Worm (Caenorhabditis elegans) whole organism, L4 larva: ENCODE measurements around the gene T11F9.10.

Source experiments
- F10B5.3 ChIP-seq: sonication (generic microtip); optimal IDR thresholded peaks from 2 replicates; lab custom pipeline; 2016; ENCODE audit warnings: mild to moderate bottlenecking, missing genetic modification characterization, missing compliant biosample characterization
- F37D6.2 ChIP-seq: sonication (generic microtip); optimal IDR thresholded peaks from 2 replicates; lab custom pipeline; 2016; ENCODE audit warnings: mild to moderate bottlenecking, missing genetic modification characterization, missing compliant biosample characterization
- Y48G9A.11 ChIP-seq: fragments of 200-800 bp; sonication (Bioruptor generic); IDR thresholded peaks from 2 replicates; pipeline ENCODE4 v1.3.6; 2022; ENCODE audit warnings: missing genetic modification reagents, missing genetic modification characterization, missing compliant biosample characterization
- Y75B8A.6 ChIP-seq: fragments of 200-800 bp; sonication (Bioruptor generic); IDR thresholded peaks from 2 replicates; pipeline ENCODE4 v1.3.6; 2022; ENCODE audit warnings: missing genetic modification reagents, missing genetic modification characterization, missing compliant biosample characterization
- ama-1 ChIP-seq: fragments of 150-350 bp; optimal IDR thresholded peaks from 2 replicates; lab custom pipeline; 2014; ENCODE audit warnings: inconsistent platforms, mixed read lengths
- fkh-10 ChIP-seq: fragments of 150-350 bp; optimal IDR thresholded peaks from 2 replicates; lab custom pipeline; 2014; ENCODE audit warnings: missing biosample characterization, missing genetic modification reagents, missing genetic modification characterization
- jun-1 ChIP-seq: fragments of 150-350 bp; optimal IDR thresholded peaks from 2 replicates; lab custom pipeline; 2014; ENCODE audit warnings: missing biosample characterization, missing genetic modification reagents, missing genetic modification characterization
- lin-13 ChIP-seq: fragments of 150-350 bp; optimal IDR thresholded peaks from 2 replicates; lab custom pipeline; 2014; ENCODE audit warnings: missing biosample characterization, missing genetic modification reagents, missing genetic modification characterization
- lin-15B ChIP-seq: fragments of 150-350 bp; sonication (generic microtip); optimal IDR thresholded peaks from 3 replicates; lab custom pipeline; 2014; ENCODE audit warnings: missing biosample characterization, missing genetic modification characterization
- mep-1 ChIP-seq: fragments of 150-350 bp; sonication (generic microtip); optimal IDR thresholded peaks from 3 replicates; lab custom pipeline; 2014; ENCODE audit warnings: missing biosample characterization, missing genetic modification characterization
- nhr-42 ChIP-seq: fragments of 200-800 bp; sonication (Bioruptor generic); IDR thresholded peaks from 2 replicates; pipeline ENCODE4 v1.3.6; 2022; ENCODE audit warnings: missing genetic modification characterization, missing compliant biosample characterization
- rbr-2 ChIP-seq: sonication (generic microtip); optimal IDR thresholded peaks from 2 replicates; lab custom pipeline; 2016; ENCODE audit warnings: missing genotype, missing genetic modification characterization, missing compliant biosample characterization
- unc-62 ChIP-seq, 3 experiments: fragments of 150-350 bp in 1 of 3; sonication (generic microtip); optimal IDR thresholded peaks in 2 of 3; peaks in 1 of 3; 1 replicate in 1 of 3; 2 replicates in 2 of 3; lab custom pipeline; 2014 to 2017; ENCODE audit warnings: missing biosample characterization in 3 of 3, missing genetic modification characterization in 3 of 3, missing genetic modification reagents in 3 of 3, missing genotype in 1 of 3
- vab-7 ChIP-seq: fragments of 200-800 bp; sonication (Bioruptor generic); IDR thresholded peaks from 2 replicates; pipeline ENCODE4 v1.3.6; 2022; ENCODE audit warnings: missing genetic modification reagents, missing genetic modification characterization, missing compliant biosample characterization

- TF ChIP-seq rbr-2 (tag; lab: Kevin White, UChicago) (no peak), F10B5.3 (tag; lab: Kevin White, UChicago) (no peak), lin-15B (tag; lab: Kevin White, UChicago) (no peak), ama-1 (lab: Kevin White, UChicago) (no peak), Y75B8A.6 (GFP tag; lab: Robert Waterston, UW) (no peak), F37D6.2 (tag; lab: Kevin White, UChicago) (no peak), Y48G9A.11 (GFP tag; lab: Robert Waterston, UW) (no peak), vab-7 (GFP tag; lab: Robert Waterston, UW) (no peak), fkh-10 (no peak), lin-13 (GFP tag; lab: Kevin White, UChicago) (no peak), jun-1 (tag; lab: Kevin White, UChicago) (no peak), nhr-42 (GFP tag; lab: Robert Waterston, UW) (no peak), unc-62 (GFP tag; optimal IDR thresholded peaks at IDR 0.05 in 1 of 2; lab: Kevin White, UChicago) (no peak), unc-62 (tag; optimal IDR thresholded peaks at IDR 0.05; lab: Kevin White, UChicago) (no peak), mep-1 (no peak)
These were observed 48.3 kb upstream of the T11F9.10 start, which contains the start of gene dmsr-1 for ce11 chrV:11438464-11438863.
